Fruit fly (Drosophila melanogaster): ENCODE data around the gene CG2126.

CG2126 gene

dm6 chr3R:31810073-31810530 is 33.6 kb upstream of the CG2126 start, which contains the start of gene Rift (continued):
- TF ChIP-seq CG5245 (GFP tag; optimal IDR thresholded peaks at IDR 0.05) (no peak), Oli (tag; optimal IDR thresholded peaks at IDR 0.05) (peak; percentile 11), CG7987 (GFP tag; optimal IDR thresholded peaks at IDR 0.05) (no peak), CG6813 (GFP tag; optimal IDR thresholded peaks at IDR 0.05) (no peak), CG18262 (tag; optimal IDR thresholded peaks at IDR 0.05) (peak; percentile 24), grau (tag; optimal IDR thresholded peaks at IDR 0.05) (peak; percentile 50), H2.0 (GFP tag; IDR thresholded peaks at IDR 0.05) (no peak), Chrac-16 (GFP tag; optimal IDR thresholded peaks at IDR 0.05) (no peak), CG9817 (tag; optimal IDR thresholded peaks at IDR 0.05) (peak; percentile 28), salm (tag; optimal IDR thresholded peaks at IDR 0.05) (no peak), crp (GFP tag; optimal IDR thresholded peaks at IDR 0.05) (peak in 1 of 2 experiments; percentile 84), CG7556 (GFP tag; optimal IDR thresholded peaks at IDR 0.05) (peak; percentile 37), Trl (optimal IDR thresholded peaks at IDR 0.05) (peak; percentile 72 to 85), Trl (GFP tag; optimal IDR thresholded peaks at IDR 0.05) (no peak), gsb (GFP tag; IDR thresholded peaks at IDR 0.05) (no peak), CG17829 (tag; optimal IDR thresholded peaks at IDR 0.05) (peak; percentile 31), CG7271 (tag; optimal IDR thresholded peaks at IDR 0.05) (no peak), Drgx (GFP tag; IDR thresholded peaks at IDR 0.05) (peak; percentile 69), CG18476 (GFP tag; optimal IDR thresholded peaks at IDR 0.05) (no peak), CG3847 (GFP tag; IDR thresholded peaks at IDR 0.05) (0 out of 2 replicates have a peak, but pooled peaks have one; percentile 33), CG3065 (GFP tag; optimal IDR thresholded peaks at IDR 0.05) (no peak), Myb (GFP tag; optimal IDR thresholded peaks at IDR 0.05) (no peak), fd64A (GFP tag; optimal IDR thresholded peaks at IDR 0.05) (peak; percentile 14), Bteb2 (GFP tag; optimal IDR thresholded peaks at IDR 0.05) (no peak), Oaz (GFP tag; IDR thresholded peaks at IDR 0.05) (0 out of 2 replicates have a peak, but pooled peaks have one; percentile 20), dmrt99B (tag; optimal IDR thresholded peaks at IDR 0.05) (no peak), ssp (GFP tag; IDR thresholded peaks at IDR 0.05) (no peak), CG33557 (GFP tag; optimal IDR thresholded peaks at IDR 0.05) (no peak), CG10209 (GFP tag; optimal IDR thresholded peaks at IDR 0.05) (peak; percentile 26), ranshi (GFP tag; IDR thresholded peaks at IDR 0.05) (peak; percentile 25; the same call in 1 of the 2 replicates), Blimp-1 (GFP tag; optimal IDR thresholded peaks at IDR 0.05) (peak; percentile 40), Atf6 (GFP tag; IDR thresholded peaks at IDR 0.05) (peak; percentile 60), CG4360 (GFP tag; IDR thresholded peaks at IDR 0.05) (0 out of 2 replicates have a peak, but pooled peaks have one; percentile 19), CG1832 (GFP tag; optimal IDR thresholded peaks at IDR 0.05) (no peak)

- 0 out of 3 replicates have a peak, but pooled peaks have one; percentile 26 for TF ChIP-seq sr (GFP tag; IDR thresholded peaks at IDR 0.05)
- TF ChIP-seq sens (GFP tag), result peak; percentile 75
- TF ChIP-seq Med (GFP tag), result peak; percentile 18
- no peak for TF ChIP-seq CG11560 (tag; IDR thresholded peaks at IDR 0.05)
- TF ChIP-seq cg (GFP tag; optimal IDR thresholded peaks at IDR 0.05), result no peak
- peak; percentile 5 for TF ChIP-seq CG10543 (GFP tag; optimal IDR thresholded peaks at IDR 0.05)
- peak in 1 of 2 experiments; percentile 88 for TF ChIP-seq Pdp1 (GFP tag; optimal IDR thresholded peaks at IDR 0.05)
- TF ChIP-seq Deaf1 (tag; optimal IDR thresholded peaks at IDR 0.05), result peak; percentile 25
- TF ChIP-seq grn (GFP tag; optimal IDR thresholded peaks at IDR 0.05), result peak; percentile 28
- TF ChIP-seq gsb-n (tag; optimal IDR thresholded peaks at IDR 0.05), result no peak
- TF ChIP-seq CG13894 (tag; optimal IDR thresholded peaks at IDR 0.05), result peak; percentile 24
- 0 out of 3 replicates have a peak, but pooled peaks have one; percentile 38 for TF ChIP-seq CG16813 (GFP tag; IDR thresholded peaks at IDR 0.05; ENCODE audit: partially characterized antibody)
- no peak for TF ChIP-seq ac (GFP tag; optimal IDR thresholded peaks at IDR 0.05)
- TF ChIP-seq Antp (GFP tag; optimal IDR thresholded peaks at IDR 0.05), result no peak
Measured at dm6 chr3R:31809622-31810021, 33.2 kb upstream of the CG2126 start.

Data from whole organism, embryonic.